5 fruit fly cellular contexts compared by ENCODE assay signal in genomic region chrX:2732127-2732526, dm6.
A peak's percentile ranks its signal among the peaks of the same experiment; 100 is the strongest.
TF ChIP-seq lines count a peak whose summit lies in the region.

TSS of gene ttm50 (minus strand) at chrX:2732190.
TSS of gene CG2712 (plus strand) at chrX:2732469.

- no peak for TF ChIP-seq CTCF in whole organism, embryonic (GFP tag; optimal IDR thresholded peaks at IDR 0.05; lab: Kevin White, UChicago)

TF ChIP-seq in whole organism, adult, 20 proteins besides CTCF, POLR2A, EP300 and RAD21 (continues in another document):
- no peak for TF ChIP-seq cnc (optimal IDR thresholded peaks at IDR 0.05; lab: Kevin White, UChicago)
- TF ChIP-seq CG7101 (tag; optimal IDR thresholded peaks at IDR 0.05; lab: Kevin White, UChicago): peak; percentile 68
- TF ChIP-seq toe (GFP tag; optimal IDR thresholded peaks at IDR 0.05; lab: Kevin White, UChicago): no peak
- no peak for TF ChIP-seq kay (GFP tag; lab: Kevin White, UChicago; ENCODE audit: borderline replicate concordance)
- peak; percentile 40 for TF ChIP-seq CG7045 (GFP tag; optimal IDR thresholded peaks at IDR 0.05; lab: Kevin White, UChicago)
- TF ChIP-seq CG11617 (GFP tag; optimal IDR thresholded peaks at IDR 0.05; lab: Kevin White, UChicago): peak; percentile 77
- TF ChIP-seq CG12768 (GFP tag; optimal IDR thresholded peaks at IDR 0.05; lab: Kevin White, UChicago): peak; percentile 63
- no peak for TF ChIP-seq CG5204 (GFP tag; optimal IDR thresholded peaks at IDR 0.05; lab: Kevin White, UChicago)
- peak; percentile 29 for TF ChIP-seq CG33017 (tag; optimal IDR thresholded peaks at IDR 0.05; lab: Kevin White, UChicago)
- TF ChIP-seq CG14711 (tag; optimal IDR thresholded peaks at IDR 0.05; lab: Kevin White, UChicago): peak; percentile 50
- peak; percentile 35 for TF ChIP-seq tj (GFP tag; optimal IDR thresholded peaks at IDR 0.05; lab: Kevin White, UChicago)
- peak; percentile 66 for TF ChIP-seq CG1620 (GFP tag; optimal IDR thresholded peaks at IDR 0.05; lab: Kevin White, UChicago)
- TF ChIP-seq bab1 (GFP tag; optimal IDR thresholded peaks at IDR 0.05; lab: Kevin White, UChicago): peak; percentile 77
- TF ChIP-seq ovo (GFP tag; optimal IDR thresholded peaks at IDR 0.05; lab: Kevin White, UChicago): peak; percentile 44
- peak; percentile 32 for TF ChIP-seq Crg-1 (GFP tag; optimal IDR thresholded peaks at IDR 0.05; lab: Kevin White, UChicago)
- TF ChIP-seq Clk (GFP tag; optimal IDR thresholded peaks at IDR 0.05; lab: Kevin White, UChicago): peak; percentile 45
- TF ChIP-seq pad (GFP tag; optimal IDR thresholded peaks at IDR 0.05; lab: Kevin White, UChicago): peak; percentile 60
- no peak for TF ChIP-seq Hr96 (GFP tag; optimal IDR thresholded peaks at IDR 0.05; lab: Kevin White, UChicago)

TF ChIP-seq in whole organism, embryonic, 481 proteins besides CTCF, POLR2A, EP300 and RAD21 (continues in another document):
- no peak for TF ChIP-seq ash1 (GFP tag; optimal IDR thresholded peaks at IDR 0.05; lab: Kevin White, UChicago)
- peak; percentile 57 for TF ChIP-seq lilli (GFP tag; optimal IDR thresholded peaks at IDR 0.05; lab: Kevin White, UChicago)
- TF ChIP-seq Hand (GFP tag; optimal IDR thresholded peaks at IDR 0.05; lab: Kevin White, UChicago): no peak
- TF ChIP-seq bigmax (GFP tag; optimal IDR thresholded peaks at IDR 0.05; lab: Kevin White, UChicago): no peak
- no peak for TF ChIP-seq sna (GFP tag; IDR thresholded peaks at IDR 0.05; lab: Robert Waterston, UW; ENCODE audit: partially characterized antibody)
- TF ChIP-seq CG8388 (GFP tag; optimal IDR thresholded peaks at IDR 0.05; lab: Kevin White, UChicago): no peak
- peak; percentile 64 for TF ChIP-seq CG9215 (GFP tag; IDR thresholded peaks at IDR 0.05; lab: Robert Waterston, UW)
- TF ChIP-seq grau (tag; optimal IDR thresholded peaks at IDR 0.05; lab: Kevin White, UChicago): peak; percentile 74
- no peak for TF ChIP-seq h (optimal IDR thresholded peaks at IDR 0.05; lab: Kevin White, UChicago)
- TF ChIP-seq Ets97D (GFP tag; optimal IDR thresholded peaks at IDR 0.05; lab: Kevin White, UChicago): peak; percentile 10
- TF ChIP-seq dan (GFP tag; IDR thresholded peaks at IDR 0.05; lab: Robert Waterston, UW): no peak
- no peak for TF ChIP-seq cg (GFP tag; optimal IDR thresholded peaks at IDR 0.05; lab: Kevin White, UChicago)
- TF ChIP-seq CG11696 (GFP tag; IDR thresholded peaks at IDR 0.05; lab: Robert Waterston, UW): no peak
- no peak for TF ChIP-seq ab (GFP tag; optimal IDR thresholded peaks at IDR 0.05; lab: Kevin White, UChicago)
- TF ChIP-seq CG8290 (GFP tag; optimal IDR thresholded peaks at IDR 0.05; lab: Kevin White, UChicago): no peak
- peak in 1 of 2 experiments; percentile 32 for TF ChIP-seq CG8290 (tag; optimal IDR thresholded peaks at IDR 0.05; lab: Kevin White, UChicago)
- no peak for TF ChIP-seq CG1832 (GFP tag; optimal IDR thresholded peaks at IDR 0.05; lab: Kevin White, UChicago)
- TF ChIP-seq HLH54F (GFP tag; optimal IDR thresholded peaks at IDR 0.05; lab: Kevin White, UChicago): peak; percentile 37
- peak; percentile 59 for TF ChIP-seq CG15696 (tag; optimal IDR thresholded peaks at IDR 0.05; lab: Kevin White, UChicago)

TF ChIP-seq in whole organism, prepupa, 60 proteins besides CTCF, POLR2A, EP300 and RAD21 (continues in another document):
- TF ChIP-seq lz (GFP tag; optimal IDR thresholded peaks at IDR 0.05; lab: Kevin White, UChicago) (peak; percentile 58), CG1621 (tag; optimal IDR thresholded peaks at IDR 0.05; lab: Kevin White, UChicago) (no peak), Eip78C (GFP tag; lab: Kevin White, UChicago) (peak; percentile 72), CG3919 (GFP tag; optimal IDR thresholded peaks at IDR 0.05; lab: Kevin White, UChicago) (no peak), eg (GFP tag; IDR thresholded peaks at IDR 0.05; lab: Robert Waterston, UW) (no peak; the same call in 2 of the 3 replicates), Hr39 (GFP tag; optimal IDR thresholded peaks at IDR 0.05; lab: Kevin White, UChicago) (no peak), CG8319 (GFP tag; optimal IDR thresholded peaks at IDR 0.05; lab: Kevin White, UChicago) (no peak), pdm3 (GFP tag; optimal IDR thresholded peaks at IDR 0.05; lab: Kevin White, UChicago) (no peak), Hr38 (GFP tag; optimal IDR thresholded peaks at IDR 0.05; lab: Kevin White, UChicago) (no peak), achi (GFP tag; optimal IDR thresholded peaks at IDR 0.05; lab: Kevin White, UChicago) (no peak), Sox102F (GFP tag; optimal IDR thresholded peaks at IDR 0.05; lab: Kevin White, UChicago) (no peak), CG6163 (GFP tag; IDR thresholded peaks at IDR 0.05; lab: Robert Waterston, UW) (no peak), CG10631 (GFP tag; optimal IDR thresholded peaks at IDR 0.05; lab: Kevin White, UChicago) (no peak), OdsH (GFP tag; optimal IDR thresholded peaks at IDR 0.05; lab: Kevin White, UChicago) (no peak), Hr4 (GFP tag; optimal IDR thresholded peaks at IDR 0.05; lab: Kevin White, UChicago) (no peak), Sox15 (GFP tag; optimal IDR thresholded peaks at IDR 0.05; lab: Kevin White, UChicago) (peak; percentile 24), CG3032 (tag; optimal IDR thresholded peaks at IDR 0.05; lab: Kevin White, UChicago) (peak; percentile 60), CG8632 (GFP tag; optimal IDR thresholded peaks at IDR 0.05; lab: Kevin White, UChicago) (no peak), spab (GFP tag; optimal IDR thresholded peaks at IDR 0.05; lab: Kevin White, UChicago) (no peak), vri (GFP tag; optimal IDR thresholded peaks at IDR 0.05; lab: Kevin White, UChicago) (no peak), Blimp-1 (GFP tag; optimal IDR thresholded peaks at IDR 0.05; lab: Kevin White, UChicago) (no peak)

TF ChIP-seq in whole organism, pupa, 21 proteins besides CTCF, POLR2A, EP300 and RAD21:
- no peak for TF ChIP-seq Pif1A (GFP tag; optimal IDR thresholded peaks at IDR 0.05; lab: Kevin White, UChicago)
- TF ChIP-seq CG10348 (GFP tag; IDR thresholded peaks at IDR 0.05; lab: Robert Waterston, UW): no peak
- TF ChIP-seq CG13204 (GFP tag; optimal IDR thresholded peaks at IDR 0.05; lab: Kevin White, UChicago): no peak
- TF ChIP-seq CG8301 (tag; optimal IDR thresholded peaks at IDR 0.05; lab: Kevin White, UChicago): no peak
- peak; percentile 61 for TF ChIP-seq CG8159 (tag; optimal IDR thresholded peaks at IDR 0.05; lab: Kevin White, UChicago)
- no peak for TF ChIP-seq Ets98B (GFP tag; IDR thresholded peaks at IDR 0.05; lab: Robert Waterston, UW)
- TF ChIP-seq rn (GFP tag; IDR thresholded peaks at IDR 0.05; lab: Robert Waterston, UW): no peak
- TF ChIP-seq CG32121 (GFP tag; IDR thresholded peaks at IDR 0.05; lab: Robert Waterston, UW): no peak; the same call in 1 of the 2 replicates
- peak; percentile 40 for TF ChIP-seq CG34367 (tag; optimal IDR thresholded peaks at IDR 0.05; lab: Kevin White, UChicago)
- no peak for TF ChIP-seq Pif1B (GFP tag; optimal IDR thresholded peaks at IDR 0.05; lab: Kevin White, UChicago)
- TF ChIP-seq EcR (GFP tag; optimal IDR thresholded peaks at IDR 0.05; lab: Kevin White, UChicago): no peak
- TF ChIP-seq D1 (tag; optimal IDR thresholded peaks at IDR 0.05; lab: Kevin White, UChicago): no peak
- peak; percentile 52; the same call in 1 of the 3 replicates for TF ChIP-seq fd96Ca (GFP tag; IDR thresholded peaks at IDR 0.05; lab: Robert Waterston, UW)
- no peak for TF ChIP-seq gl (tag; optimal IDR thresholded peaks at IDR 0.05; lab: Kevin White, UChicago)
- TF ChIP-seq CG15710 (tag; optimal IDR thresholded peaks at IDR 0.05; lab: Kevin White, UChicago): peak; percentile 59
- TF ChIP-seq CG9948 (tag; optimal IDR thresholded peaks at IDR 0.05; lab: Kevin White, UChicago): peak; percentile 16
- no peak for TF ChIP-seq CG12605 (GFP tag; IDR thresholded peaks at IDR 0.05; lab: Robert Waterston, UW)
- no peak for TF ChIP-seq Snoo (tag; optimal IDR thresholded peaks at IDR 0.05; lab: Kevin White, UChicago)
- peak; percentile 61; the same call in 2 of the 3 replicates for TF ChIP-seq CG4496 (GFP tag; IDR thresholded peaks at IDR 0.05; lab: Robert Waterston, UW)
- TF ChIP-seq CG14655 (GFP tag; optimal IDR thresholded peaks at IDR 0.05; lab: Kevin White, UChicago): no peak
- TF ChIP-seq CG17806 (tag; optimal IDR thresholded peaks at IDR 0.05; lab: Kevin White, UChicago): peak; percentile 19

TF ChIP-seq in whole organism, wandering third instar larva, 38 proteins besides CTCF, POLR2A, EP300 and RAD21:
- TF ChIP-seq sv (GFP tag; optimal IDR thresholded peaks at IDR 0.05; lab: Kevin White, UChicago): peak; percentile 46
- peak; percentile 17 for TF ChIP-seq ey (GFP tag; optimal IDR thresholded peaks at IDR 0.05; lab: Kevin White, UChicago)
- TF ChIP-seq Sp1 (GFP tag; optimal IDR thresholded peaks at IDR 0.05; lab: Kevin White, UChicago): peak; percentile 65
- TF ChIP-seq brk (GFP tag; optimal IDR thresholded peaks at IDR 0.05; lab: Kevin White, UChicago): no peak
- no peak for TF ChIP-seq N (GFP tag; optimal IDR thresholded peaks at IDR 0.05; lab: Kevin White, UChicago)
- peak; percentile 79 for TF ChIP-seq HLH106 (tag; optimal IDR thresholded peaks at IDR 0.05; lab: Kevin White, UChicago)
- peak; percentile 12 for TF ChIP-seq OdsH (GFP tag; optimal IDR thresholded peaks at IDR 0.05; lab: Kevin White, UChicago)
- TF ChIP-seq woc (GFP tag; optimal IDR thresholded peaks at IDR 0.05; lab: Kevin White, UChicago): peak; percentile 78
- no peak for TF ChIP-seq Dfd (GFP tag; optimal IDR thresholded peaks at IDR 0.05; lab: Kevin White, UChicago)
- TF ChIP-seq Dif (GFP tag; optimal IDR thresholded peaks at IDR 0.05; lab: Kevin White, UChicago; ENCODE audit: partially characterized antibody): no peak
- peak; percentile 99 for TF ChIP-seq Myc (optimal IDR thresholded peaks at IDR 0.05; lab: Kevin White, UChicago)
- TF ChIP-seq psq (GFP tag; optimal IDR thresholded peaks at IDR 0.05; lab: Kevin White, UChicago): peak; percentile 22
- peak; percentile 65 for TF ChIP-seq CG9705 (GFP tag; optimal IDR thresholded peaks at IDR 0.05; lab: Kevin White, UChicago)
- no peak for TF ChIP-seq dl (GFP tag; optimal IDR thresholded peaks at IDR 0.05; lab: Kevin White, UChicago; ENCODE audit: insufficient read depth in 1 of 2, partially characterized antibody in 2 of 2)
- no peak for TF ChIP-seq foxo (GFP tag; optimal IDR thresholded peaks at IDR 0.05; lab: Kevin White, UChicago)
